Fruit fly (Drosophila melanogaster) whole organism, prepupa: ENCODE data around the gene PDZ-GEF.

ENCODE experiments used
- Blimp-1 ChIP-seq: fragments of 200-800 bp; sonication (Bioruptor generic); optimal IDR thresholded peaks from 3 replicates; lab custom pipeline; 2017; ENCODE audit warnings: missing biosample characterization, missing genetic modification characterization, mild to moderate bottlenecking, moderate library complexity, missing genetic modification reagents
- CG10669 ChIP-seq: fragments of 200-800 bp; sonication (Bioruptor generic); optimal IDR thresholded peaks from 3 replicates; lab custom pipeline; 2018; ENCODE audit warnings: missing biosample characterization, mild to moderate bottlenecking, missing genetic modification characterization, moderate library complexity
- CG11294 ChIP-seq: fragments of 200-800 bp; sonication (Bioruptor generic); IDR thresholded peaks from 2 replicates; pipeline ENCODE4 v1.3.6; 2022; ENCODE audit warnings: missing biosample characterization, missing genetic modification characterization
- CG11762 ChIP-seq: fragments of 200-800 bp; sonication (Bioruptor generic); optimal IDR thresholded peaks from 3 replicates; lab custom pipeline; 2016; ENCODE audit warnings: missing biosample characterization, missing genetic modification characterization; ENCODE audit not compliant: insufficient read depth
- CG15336 ChIP-seq: fragments of 200-800 bp; sonication (Bioruptor generic); IDR thresholded peaks from 2 replicates; pipeline ENCODE4 v1.3.6; 2022; ENCODE audit warnings: missing biosample characterization, missing genetic modification characterization
- CG1621 ChIP-seq: fragments of 200-800 bp; sonication (Bioruptor generic); optimal IDR thresholded peaks from 3 replicates; lab custom pipeline; 2018; ENCODE audit warnings: missing biosample characterization, mild to moderate bottlenecking, missing genetic modification characterization
- CG16779 ChIP-seq: fragments of 200-800 bp; sonication (Bioruptor generic); optimal IDR thresholded peaks from 3 replicates; lab custom pipeline; 2017; ENCODE audit warnings: missing biosample characterization, mild to moderate bottlenecking, missing genetic modification characterization
- CG32006 ChIP-seq: fragments of 200-800 bp; sonication (Bioruptor generic); optimal IDR thresholded peaks from 3 replicates; lab custom pipeline; 2017; ENCODE audit warnings: missing biosample characterization, mild to moderate bottlenecking, missing genetic modification characterization
- CG3919 ChIP-seq: fragments of 200-800 bp; sonication (Bioruptor generic); optimal IDR thresholded peaks from 3 replicates; lab custom pipeline; 2016; ENCODE audit warnings: missing biosample characterization, missing genetic modification characterization
- CG4318 ChIP-seq: fragments of 200-800 bp; sonication (Bioruptor generic); optimal IDR thresholded peaks from 3 replicates; lab custom pipeline; 2017; ENCODE audit warnings: missing biosample characterization, mild to moderate bottlenecking, missing genetic modification characterization
- CG6276 ChIP-seq: fragments of 200-800 bp; sonication (Bioruptor generic); optimal IDR thresholded peaks from 2 replicates; lab custom pipeline; 2017; ENCODE audit warnings: missing biosample characterization, mild to moderate bottlenecking, missing genetic modification characterization
- CG6792 ChIP-seq: fragments of 200-800 bp; sonication (Bioruptor generic); optimal IDR thresholded peaks from 3 replicates; lab custom pipeline; 2016; ENCODE audit warnings: missing biosample characterization, missing genetic modification characterization
- CG6808 ChIP-seq: fragments of 200-800 bp; sonication (Bioruptor generic); optimal IDR thresholded peaks from 3 replicates; lab custom pipeline; 2017; ENCODE audit warnings: missing biosample characterization, missing genetic modification characterization, mild to moderate bottlenecking, moderate library complexity, missing genetic modification reagents
- CG6854 ChIP-seq: fragments of 200-800 bp; sonication (Bioruptor generic); optimal IDR thresholded peaks from 2 replicates; lab custom pipeline; 2017; ENCODE audit warnings: missing biosample characterization, mild to moderate bottlenecking, missing genetic modification characterization
- CG7368 ChIP-seq: fragments of 200-800 bp; sonication (Bioruptor generic); optimal IDR thresholded peaks from 3 replicates; lab custom pipeline; 2016; ENCODE audit warnings: missing biosample characterization, missing genetic modification characterization
- CG8119 ChIP-seq: fragments of 200-800 bp; sonication (Bioruptor generic); IDR thresholded peaks from 3 replicates; pipeline ENCODE4 v1.3.6; 2022; ENCODE audit warnings: missing biosample characterization, missing genetic modification characterization
- CG8319 ChIP-seq: fragments of 200-800 bp; sonication (Bioruptor generic); optimal IDR thresholded peaks from 3 replicates; lab custom pipeline; 2016; ENCODE audit warnings: missing biosample characterization, missing genetic modification characterization
- CG8632 ChIP-seq: fragments of 200-800 bp; sonication (Bioruptor generic); optimal IDR thresholded peaks from 3 replicates; lab custom pipeline; 2016; ENCODE audit warnings: missing biosample characterization, missing genetic modification characterization
- CG9139 ChIP-seq: fragments of 200-800 bp; sonication (Bioruptor generic); optimal IDR thresholded peaks from 3 replicates; lab custom pipeline; 2017; ENCODE audit warnings: missing biosample characterization, mild to moderate bottlenecking, missing genetic modification characterization
- Eip75B ChIP-seq: fragments of 200-800 bp; sonication (Bioruptor generic); optimal IDR thresholded peaks from 3 replicates; lab custom pipeline; 2016; ENCODE audit warnings: missing biosample characterization, missing genetic modification characterization
- Eip93F ChIP-seq: fragments of 200-800 bp; sonication (Bioruptor generic); optimal IDR thresholded peaks from 2 replicates; lab custom pipeline; 2016; ENCODE audit warnings: missing biosample characterization, mild to moderate bottlenecking, missing genetic modification characterization
- Ets21C ChIP-seq: fragments of 200-800 bp; sonication (Bioruptor generic); optimal IDR thresholded peaks from 3 replicates; lab custom pipeline; 2016; ENCODE audit warnings: missing biosample characterization, missing genetic modification characterization
- Ets96B ChIP-seq: fragments of 200-800 bp; optimal IDR thresholded peaks from 2 replicates; lab custom pipeline; 2019; ENCODE audit warnings: missing biosample characterization, mild to moderate bottlenecking, missing genetic modification characterization, moderate library complexity
- Hr38 ChIP-seq: sonication (Bioruptor generic); optimal IDR thresholded peaks from 2 replicates; lab custom pipeline; 2016; ENCODE audit warnings: missing biosample characterization, missing genetic modification characterization
- Hr39 ChIP-seq: fragments of 200-800 bp; sonication (Bioruptor generic); optimal IDR thresholded peaks from 2 replicates; lab custom pipeline; 2016; ENCODE audit warnings: missing biosample characterization, missing genetic modification characterization
- Hr4 ChIP-seq: fragments of 200-800 bp; sonication (Bioruptor generic); optimal IDR thresholded peaks from 3 replicates; lab custom pipeline; 2016; ENCODE audit warnings: missing biosample characterization, missing genetic modification characterization
- Lpt ChIP-seq: fragments of 200-800 bp; sonication (Bioruptor generic); optimal IDR thresholded peaks from 3 replicates; lab custom pipeline; 2016; ENCODE audit warnings: missing biosample characterization, missing genetic modification characterization
- Met ChIP-seq: fragments of 200-800 bp; sonication (Bioruptor generic); optimal IDR thresholded peaks from 3 replicates; lab custom pipeline; 2016; ENCODE audit warnings: missing biosample characterization, missing genetic modification characterization
- Sox102F ChIP-seq: fragments of 200-800 bp; sonication (Bioruptor generic); optimal IDR thresholded peaks from 2 replicates; lab custom pipeline; 2016; ENCODE audit warnings: missing biosample characterization, mild to moderate bottlenecking, missing genetic modification characterization
- achi ChIP-seq: fragments of 200-800 bp; sonication (Bioruptor generic); optimal IDR thresholded peaks from 3 replicates; lab custom pipeline; 2016; ENCODE audit warnings: missing biosample characterization, missing genetic modification characterization
- acj6 ChIP-seq: fragments of 200-800 bp; sonication (Bioruptor generic); optimal IDR thresholded peaks from 3 replicates; lab custom pipeline; 2016; ENCODE audit warnings: missing biosample characterization, missing genetic modification characterization
- cyc ChIP-seq: fragments of 200-800 bp; sonication (Bioruptor generic); optimal IDR thresholded peaks from 3 replicates; lab custom pipeline; 2016; ENCODE audit warnings: missing biosample characterization, missing genetic modification characterization
- dac ChIP-seq: fragments of 200-800 bp; sonication (Bioruptor generic); optimal IDR thresholded peaks from 2 replicates; lab custom pipeline; 2017; ENCODE audit warnings: missing biosample characterization, mild to moderate bottlenecking, missing genetic modification characterization
- dsx ChIP-seq: fragments of 200-800 bp; optimal IDR thresholded peaks from 3 replicates; lab custom pipeline; 2019; ENCODE audit warnings: missing biosample characterization, mild to moderate bottlenecking, missing genetic modification characterization, moderate library complexity; ENCODE audit not compliant: poor library complexity, severe bottlenecking
- eg ChIP-seq: fragments of 200-800 bp; sonication (Bioruptor generic); IDR thresholded peaks from 3 replicates; pipeline ENCODE4 v1.3.6; 2022; ENCODE audit warnings: missing biosample characterization, missing genetic modification characterization
- esn ChIP-seq: fragments of 200-800 bp; sonication (Bioruptor generic); optimal IDR thresholded peaks from 2 replicates; lab custom pipeline; 2016; ENCODE audit warnings: missing biosample characterization, mild to moderate bottlenecking, missing genetic modification characterization, moderate library complexity
- fkh ChIP-seq: fragments of 200-800 bp; sonication (Bioruptor generic); optimal IDR thresholded peaks from 3 replicates; lab custom pipeline; 2017; ENCODE audit warnings: missing biosample characterization, mild to moderate bottlenecking, missing genetic modification characterization, moderate library complexity
- lz ChIP-seq: fragments of 200-800 bp; sonication (Bioruptor generic); optimal IDR thresholded peaks from 3 replicates; lab custom pipeline; 2016; ENCODE audit warnings: missing biosample characterization, missing genetic modification characterization
- net ChIP-seq: fragments of 200-800 bp; sonication (Bioruptor generic); optimal IDR thresholded peaks from 3 replicates; lab custom pipeline; 2016; ENCODE audit warnings: missing biosample characterization, missing genetic modification characterization
- pdm3 ChIP-seq: fragments of 200-800 bp; sonication (Bioruptor generic); optimal IDR thresholded peaks from 3 replicates; lab custom pipeline; 2016; ENCODE audit warnings: missing biosample characterization, missing genetic modification characterization
- spab ChIP-seq: fragments of 200-800 bp; sonication (Bioruptor generic); optimal IDR thresholded peaks from 2 replicates; lab custom pipeline; 2017; ENCODE audit warnings: missing biosample characterization, mild to moderate bottlenecking, missing genetic modification characterization, missing genetic modification reagents
- ss ChIP-seq, 2 experiments: fragments of 200-800 bp; sonication (Bioruptor generic); optimal IDR thresholded peaks; 2 replicates in 1 of 2; 3 replicates in 1 of 2; lab custom pipeline; 2017 to 2018; ENCODE audit warnings: mild to moderate bottlenecking in 2 of 2, missing biosample characterization in 2 of 2, missing genetic modification characterization in 2 of 2, moderate library complexity in 1 of 2
- svp ChIP-seq: fragments of 200-800 bp; sonication (Bioruptor generic); peaks from one replicate; lab custom pipeline; 2016; ENCODE audit warnings: missing biosample characterization, missing genetic modification characterization
- vri ChIP-seq: fragments of 200-800 bp; sonication (Bioruptor generic); optimal IDR thresholded peaks from 3 replicates; lab custom pipeline; 2016; ENCODE audit warnings: missing biosample characterization, mild to moderate bottlenecking, missing genetic modification characterization

PDZ-GEF gene

dm6 chr2L:6338367-6338975 lies 14.9 kb downstream of the PDZ-GEF start, which contains the start of the genes Pez and Cpr (continued):
- TF ChIP-seq Blimp-1 (no peak), CG6792 (GFP tag; lab: Kevin White, UChicago) (no peak), CG11294 (GFP tag; lab: Robert Waterston, UW) (no peak), CG8319 (no peak), dac (no peak), Ets21C (GFP tag; lab: Kevin White, UChicago) (no peak), CG7368 (GFP tag; lab: Kevin White, UChicago) (no peak), CG10669 (no peak), CG6854 (GFP tag; lab: Kevin White, UChicago) (no peak), CG32006 (GFP tag; lab: Kevin White, UChicago) (no peak), Hr38 (GFP tag; lab: Kevin White, UChicago) (no peak), CG11762 (GFP tag; lab: Kevin White, UChicago) (no peak), cyc (GFP tag; lab: Kevin White, UChicago) (peak; percentile 21), CG1621 (tag; lab: Kevin White, UChicago) (no peak), CG3919 (no peak), Eip75B (GFP tag; lab: Kevin White, UChicago) (no peak), CG8632 (GFP tag; lab: Kevin White, UChicago) (no peak), esn (GFP tag; lab: Kevin White, UChicago) (peak; percentile 25), CG15336 (0 out of 2 replicates have a peak, but pooled peaks have one; percentile 6)

dm6 chr2L:6339010-6339897 lies 15.7 kb downstream of the PDZ-GEF start:
- peak; percentile 28 for TF ChIP-seq CG1621 (tag; lab: Kevin White, UChicago)
- TF ChIP-seq CG8632 (GFP tag; lab: Kevin White, UChicago): peak; percentile 6
- no peak for TF ChIP-seq CG4318 (GFP tag; lab: Kevin White, UChicago)
- peak; percentile 67 for TF ChIP-seq CG9139
- no peak for TF ChIP-seq CG8319
- peak; percentile 95 for TF ChIP-seq svp
- no peak for TF ChIP-seq CG11294 (GFP tag; lab: Robert Waterston, UW)
- peak; percentile 44 for TF ChIP-seq Hr4
- peak; percentile 27 for TF ChIP-seq Hr39 (GFP tag; lab: Kevin White, UChicago)
- peak; percentile 62 for TF ChIP-seq CG6854 (GFP tag; lab: Kevin White, UChicago)
- peak; percentile 17 for TF ChIP-seq Blimp-1
- TF ChIP-seq cyc (GFP tag; lab: Kevin White, UChicago): peak; percentile 49
- peak; percentile 74 for TF ChIP-seq vri
- peak; percentile 37 for TF ChIP-seq Met
- no peak for TF ChIP-seq net
- peak; percentile 54 for TF ChIP-seq lz
- TF ChIP-seq dsx (GFP tag; lab: Kevin White, UChicago): no peak
- TF ChIP-seq Lpt (GFP tag; lab: Kevin White, UChicago): no peak
- peak; percentile 23 for TF ChIP-seq Sox102F
- TF ChIP-seq fkh (GFP tag; lab: Kevin White, UChicago): peak; percentile 0
- peak; percentile 28 for TF ChIP-seq spab (GFP tag; lab: Kevin White, UChicago)
- peak; percentile 57 for TF ChIP-seq CG8119
- TF ChIP-seq dac: peak; percentile 18
- TF ChIP-seq CG15336: peak; percentile 20; the same call in 1 of the 2 replicates
- peak; percentile 57 for TF ChIP-seq esn (GFP tag; lab: Kevin White, UChicago)
- peak; percentile 26 for TF ChIP-seq CG6792 (GFP tag; lab: Kevin White, UChicago)
- peak; percentile 19 for TF ChIP-seq CG16779
- peak; percentile 6 for TF ChIP-seq achi (GFP tag; lab: Kevin White, UChicago)
- TF ChIP-seq Eip93F: no peak
- peak; percentile 42 for TF ChIP-seq acj6 (GFP tag; lab: Kevin White, UChicago)
- TF ChIP-seq CG11762 (GFP tag; lab: Kevin White, UChicago): no peak
- no peak for TF ChIP-seq CG32006 (GFP tag; lab: Kevin White, UChicago)
- TF ChIP-seq pdm3 (GFP tag; lab: Kevin White, UChicago): no peak
- peak; percentile 27 for TF ChIP-seq CG10669
- TF ChIP-seq CG6276 (GFP tag; lab: Kevin White, UChicago): peak; percentile 55
- peak; percentile 84 to 88 for TF ChIP-seq ss (GFP tag; optimal IDR thresholded peaks at IDR 0.05; lab: Kevin White, UChicago)
- TF ChIP-seq Ets96B: peak; percentile 2
- no peak for TF ChIP-seq CG7368 (GFP tag; lab: Kevin White, UChicago)
- peak; percentile 40; the same call in 2 of the 3 replicates for TF ChIP-seq eg (GFP tag; lab: Robert Waterston, UW)
- peak; percentile 74 for TF ChIP-seq CG6808
